Worm (Caenorhabditis elegans): ENCODE data around the gene upp-1.

Gene upp-1

DNA sequence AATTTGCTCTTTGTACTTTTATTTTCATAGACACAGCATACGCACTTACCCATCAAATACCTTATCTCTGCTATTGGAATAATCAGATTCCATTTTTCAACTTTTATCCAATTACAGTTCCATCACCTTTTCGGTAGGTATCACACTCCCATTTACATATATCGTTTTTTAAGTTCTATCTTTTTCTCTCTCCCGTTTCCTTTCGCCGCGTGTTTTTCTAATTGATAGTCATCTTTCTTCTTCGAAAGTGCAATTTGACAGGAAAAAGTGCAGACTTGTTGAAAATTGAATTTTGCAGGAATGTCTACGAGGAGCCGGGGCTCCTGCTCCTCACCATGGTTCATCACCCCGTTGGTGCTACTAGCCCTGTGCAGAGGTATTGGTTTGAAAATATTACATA is 17.8 kb downstream of the upp-1 start, which contains the start of gene fbn-1:
TSS of gene fbn-1 (plus strand) at position 301 of the 400 bp plus-strand sequence.
- TF ChIP-seq F22D6.2 (tag; optimal IDR thresholded peaks at IDR 0.05), result no peak
- no peak for TF ChIP-seq nfya-1 (tag; optimal IDR thresholded peaks at IDR 0.05; ENCODE audit: borderline replicate concordance, insufficient read depth)
- TF ChIP-seq lin-54 (GFP tag; optimal IDR thresholded peaks at IDR 0.05), result no peak

DNA sequence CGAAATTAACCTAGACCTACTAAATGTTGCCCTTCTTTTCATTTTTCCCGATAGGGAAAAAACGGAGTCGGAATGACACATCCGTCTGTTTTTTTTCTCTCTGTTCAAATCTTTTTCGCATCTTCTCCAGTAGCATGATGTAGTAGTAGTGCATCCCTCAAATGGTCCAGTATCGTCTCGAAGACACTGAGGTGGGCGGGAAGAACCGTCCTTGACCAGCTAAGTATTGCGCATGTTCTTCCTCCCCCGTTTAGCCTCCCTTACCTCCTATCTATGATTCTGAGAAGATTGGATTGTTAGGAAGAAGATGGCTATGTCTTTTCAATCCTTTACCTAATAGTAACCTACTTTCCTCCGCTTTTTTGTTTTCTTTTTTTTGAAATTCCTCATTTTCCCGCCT is 20.0 kb downstream of the upp-1 start:
- TF ChIP-seq C17E4.6 (GFP tag; IDR thresholded peaks at IDR 0.05) (no peak), ceh-27 (GFP tag; optimal IDR thresholded peaks at IDR 0.05) (no peak), nhr-90 (tag; optimal IDR thresholded peaks at IDR 0.05) (no peak), atf-7 (tag; optimal IDR thresholded peaks at IDR 0.05) (no peak), dpff-1 (tag; optimal IDR thresholded peaks at IDR 0.05) (no peak), rec-8 (tag; optimal IDR thresholded peaks at IDR 0.05) (no peak), tbp1 (GFP tag; optimal IDR thresholded peaks at IDR 0.05) (no peak), Y95B8A.8 (GFP tag; IDR thresholded peaks at IDR 0.05) (no peak), efl-1 (GFP tag; optimal IDR thresholded peaks at IDR 0.05) (no peak), F55B11.4 (tag; optimal IDR thresholded peaks at IDR 0.05; ENCODE audit: borderline replicate concordance, insufficient read depth) (no peak), ceh-58 (GFP tag; IDR thresholded peaks at IDR 0.05) (no peak), rpc-1 (optimal IDR thresholded peaks at IDR 0.05) (no peak), rpc-1 (tag; optimal IDR thresholded peaks at IDR 0.05) (no peak), mes-4 (tag; optimal IDR thresholded peaks at IDR 0.05) (no peak), nhr-27 (tag; optimal IDR thresholded peaks at IDR 0.05) (no peak), madf-8 (GFP tag; conservative IDR thresholded peaks at IDR 0.05) (no peak), ztf-28 (GFP tag; IDR thresholded peaks at IDR 0.05) (no peak)

DNA sequence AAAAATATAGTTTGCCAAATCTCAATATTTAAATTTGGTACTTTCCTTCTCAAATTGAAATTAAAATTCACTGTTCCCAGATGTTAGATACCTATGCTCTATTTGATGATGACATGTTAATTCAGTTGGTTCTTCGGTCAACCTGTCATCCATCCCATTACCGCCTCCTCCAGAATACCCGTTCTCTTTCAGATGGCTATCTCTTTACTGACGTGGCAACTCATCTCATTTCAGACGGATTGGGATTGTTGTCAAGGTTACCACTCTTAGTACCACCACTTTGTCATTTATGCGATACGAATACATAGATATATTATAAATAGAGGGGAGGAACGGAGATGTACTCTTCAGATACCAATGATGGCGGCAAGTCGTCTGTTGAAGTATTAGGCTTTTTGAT is 21.5 kb downstream of the upp-1 start:
- TF ChIP-seq repo-1 (tag; optimal IDR thresholded peaks at IDR 0.05) (no peak), unc-62 (GFP tag; optimal IDR thresholded peaks at IDR 0.05) (peak; percentile 69), let-526 (GFP tag; IDR thresholded peaks at IDR 0.05) (no peak), Y56A3A.18 (GFP tag; IDR thresholded peaks at IDR 0.05) (no peak), egrh-3 (GFP tag; IDR thresholded peaks at IDR 0.05) (no peak), akir-1 (GFP tag; optimal IDR thresholded peaks at IDR 0.05) (no peak), rec-8 (tag; optimal IDR thresholded peaks at IDR 0.05) (no peak)

DNA sequence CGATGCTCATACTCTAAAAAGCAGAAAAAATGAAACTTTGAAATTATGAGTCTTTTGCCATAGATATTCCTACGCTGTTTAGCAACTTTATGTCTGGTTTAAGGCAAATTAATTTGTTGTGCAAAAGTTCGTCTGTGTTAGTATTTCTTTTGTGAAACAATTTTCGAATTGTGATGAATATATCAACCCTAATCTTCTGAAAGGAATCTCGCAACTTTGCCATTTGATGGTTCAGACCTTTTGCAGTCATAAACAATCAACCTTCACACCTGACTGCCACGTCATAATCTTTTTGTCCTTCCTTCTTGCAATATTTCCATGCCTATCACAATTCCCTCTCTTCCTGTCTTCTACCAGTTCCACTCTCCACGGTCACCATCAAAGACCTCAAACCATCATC is 23.1 kb downstream of the upp-1 start:
- TF ChIP-seq hmg-20 (GFP tag; IDR thresholded peaks at IDR 0.05) (no peak), zfh-2 (GFP tag; conservative IDR thresholded peaks at IDR 0.05) (no peak), nhr-27 (tag; optimal IDR thresholded peaks at IDR 0.05) (no peak), Y95B8A.8 (GFP tag; IDR thresholded peaks at IDR 0.05) (no peak), cebp-2 (GFP tag; IDR thresholded peaks at IDR 0.05) (no peak), ceh-58 (GFP tag; IDR thresholded peaks at IDR 0.05) (0 out of 2 replicates have a peak, but pooled peaks have one; percentile 30)

DNA sequence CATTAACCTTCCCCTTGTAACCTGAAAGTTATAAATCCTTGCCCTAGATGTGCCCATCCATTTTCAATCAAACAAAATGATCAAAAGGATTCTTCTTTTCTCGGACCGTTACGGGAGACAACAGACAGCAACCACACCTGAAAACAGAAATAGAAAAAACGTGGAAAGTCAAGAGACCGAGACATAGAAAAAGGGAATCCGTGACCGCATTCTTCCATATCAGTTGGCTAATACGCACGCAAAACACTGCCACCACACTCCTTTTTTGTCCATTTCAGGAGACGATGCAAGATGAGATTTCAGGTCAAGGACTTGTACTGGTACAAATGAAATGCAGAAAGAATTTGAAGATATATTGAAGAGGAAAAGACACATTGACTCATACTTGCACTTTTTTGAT is 24.6 kb downstream of the upp-1 start:
- TF ChIP-seq unc-130 (GFP tag; optimal IDR thresholded peaks at IDR 0.05) (no peak), Y53F4B.3 (GFP tag; IDR thresholded peaks at IDR 0.05) (no peak), nfya-1 (tag; optimal IDR thresholded peaks at IDR 0.05; ENCODE audit: borderline replicate concordance, insufficient read depth) (no peak), F37B4.10 (GFP tag; IDR thresholded peaks at IDR 0.05) (no peak), C17E4.6 (GFP tag; IDR thresholded peaks at IDR 0.05) (no peak), tlf-1 (GFP tag; optimal IDR thresholded peaks at IDR 0.05) (no peak), snpc-1.3 (tag; optimal IDR thresholded peaks at IDR 0.05; ENCODE audit: insufficient read depth) (no peak), sea-2 (GFP tag; IDR thresholded peaks at IDR 0.05) (no peak), D2030.7 (GFP tag; IDR thresholded peaks at IDR 0.05) (no peak), nfyb-1 (GFP tag; IDR thresholded peaks at IDR 0.05) (no peak), rcor-1 (GFP tag; IDR thresholded peaks at IDR 0.05) (no peak), snpc-1.1 (tag; optimal IDR thresholded peaks at IDR 0.05; ENCODE audit: insufficient read depth) (no peak), nfya-2 (GFP tag; IDR thresholded peaks at IDR 0.05) (no peak), mcd-1 (GFP tag; IDR thresholded peaks at IDR 0.05) (no peak), sptf-2 (GFP tag; optimal IDR thresholded peaks at IDR 0.05) (no peak), efl-1 (GFP tag; optimal IDR thresholded peaks at IDR 0.05) (no peak), let-526 (GFP tag; IDR thresholded peaks at IDR 0.05) (no peak), ZK185.1 (tag; optimal IDR thresholded peaks at IDR 0.05; ENCODE audit: poor library complexity, severe bottlenecking) (no peak), hmg-20 (GFP tag; IDR thresholded peaks at IDR 0.05) (no peak)

Data from whole organism, young adult.